Fruit fly (Drosophila melanogaster) whole organism, embryonic: ENCODE data around the gene mio.

Experiments
- Abd-B ChIP-seq: fragments of 200-800 bp; sonication (Bioruptor generic); optimal IDR thresholded peaks from 2 replicates; lab custom pipeline; 2018; ENCODE audit warnings: missing biosample characterization, mild to moderate bottlenecking, missing genetic modification characterization, moderate library complexity
- B-H1 ChIP-seq: fragments of 200-800 bp; sonication (Bioruptor generic); IDR thresholded peaks from 3 replicates; pipeline ENCODE4 v1.3.6; 2022; ENCODE audit warnings: missing biosample characterization, missing genetic modification characterization
- Blimp-1 ChIP-seq: fragments of 200-800 bp; sonication (Bioruptor generic); optimal IDR thresholded peaks from 3 replicates; lab custom pipeline; 2018; ENCODE audit warnings: missing biosample characterization, missing genetic modification characterization, mild to moderate bottlenecking, moderate library complexity, missing genetic modification reagents
- CG12769 ChIP-seq: fragments of 200-800 bp; sonication (Bioruptor generic); optimal IDR thresholded peaks from 2 replicates; lab custom pipeline; 2019; ENCODE audit warnings: missing biosample characterization, mild to moderate bottlenecking, missing genetic modification characterization, moderate library complexity
- CG13775 ChIP-seq: fragments of 200-800 bp; sonication (Bioruptor generic); optimal IDR thresholded peaks from 3 replicates; lab custom pipeline; 2017; ENCODE audit warnings: missing biosample characterization, mild to moderate bottlenecking, missing genetic modification characterization
- CG15601 ChIP-seq: fragments of 200-800 bp; sonication (Bioruptor generic); optimal IDR thresholded peaks from 3 replicates; lab custom pipeline; 2019; ENCODE audit warnings: missing biosample characterization, mild to moderate bottlenecking, missing genetic modification characterization, moderate library complexity
- CG1602 ChIP-seq: fragments of 200-800 bp; sonication (Bioruptor generic); optimal IDR thresholded peaks from 3 replicates; lab custom pipeline; 2016; ENCODE audit warnings: missing biosample characterization, missing genetic modification characterization
- CG1603 ChIP-seq: fragments of 200-800 bp; sonication (Bioruptor generic); optimal IDR thresholded peaks from 2 replicates; lab custom pipeline; 2019; ENCODE audit warnings: missing biosample characterization, mild to moderate bottlenecking, missing genetic modification characterization, moderate library complexity
- CG16863 ChIP-seq: fragments of 200-800 bp; sonication (Bioruptor generic); optimal IDR thresholded peaks from 3 replicates; lab custom pipeline; 2016; ENCODE audit warnings: missing biosample characterization, missing genetic modification characterization
- CG17328 ChIP-seq: fragments of 200-800 bp; sonication (Bioruptor generic); IDR thresholded peaks from 2 replicates; pipeline ENCODE4 v1.3.6; 2022; ENCODE audit warnings: missing biosample characterization, missing genetic modification characterization
- CG17359 ChIP-seq: fragments of 200-800 bp; sonication (Bioruptor generic); optimal IDR thresholded peaks from 3 replicates; lab custom pipeline; 2018; ENCODE audit warnings: missing biosample characterization, mild to moderate bottlenecking, missing genetic modification characterization, moderate library complexity
- CG3281 ChIP-seq: fragments of 200-800 bp; sonication (Bioruptor generic); optimal IDR thresholded peaks from 3 replicates; lab custom pipeline; 2017; ENCODE audit warnings: missing biosample characterization, mild to moderate bottlenecking, missing genetic modification characterization
- CG34376 ChIP-seq: fragments of 200-800 bp; sonication (Bioruptor generic); optimal IDR thresholded peaks from 2 replicates; lab custom pipeline; 2018; ENCODE audit warnings: missing biosample characterization, mild to moderate bottlenecking, missing genetic modification characterization
- CG4707 ChIP-seq: fragments of 200-800 bp; sonication (Bioruptor generic); optimal IDR thresholded peaks from 2 replicates; lab custom pipeline; 2018; ENCODE audit warnings: missing biosample characterization, mild to moderate bottlenecking, missing genetic modification characterization, moderate library complexity
- CG6175 ChIP-seq: fragments of 200-800 bp; sonication (Bioruptor generic); IDR thresholded peaks from 3 replicates; pipeline ENCODE4 v1.3.6; 2022; ENCODE audit warnings: missing biosample characterization, missing genetic modification characterization
- CG6254 ChIP-seq: fragments of 200-800 bp; sonication (Bioruptor generic); optimal IDR thresholded peaks from 3 replicates; lab custom pipeline; 2017; ENCODE audit warnings: mild to moderate bottlenecking, missing biosample characterization, missing genetic modification reagents, missing genetic modification characterization
- CG7556 ChIP-seq: fragments of 200-800 bp; sonication (Bioruptor generic); optimal IDR thresholded peaks from 2 replicates; lab custom pipeline; 2017; ENCODE audit warnings: missing biosample characterization, mild to moderate bottlenecking, missing genetic modification characterization
- CG7786 ChIP-seq: fragments of 200-800 bp; sonication (Bioruptor generic); optimal IDR thresholded peaks from 2 replicates; lab custom pipeline; 2016; ENCODE audit warnings: missing biosample characterization, missing genetic modification characterization
- CG8089 ChIP-seq: fragments of 200-800 bp; sonication (Bioruptor generic); optimal IDR thresholded peaks from 3 replicates; lab custom pipeline; 2016; ENCODE audit warnings: missing biosample characterization, missing genetic modification characterization
- Eip74EF ChIP-seq, 2 experiments: fragments of 200-800 bp in 1 of 2; fragments of >200 bp in 1 of 2; sonication (Bioruptor generic) in 1 of 2; optimal IDR thresholded peaks; 2 replicates each; lab custom pipeline; 2017 to 2019; ENCODE audit warnings: missing biosample characterization in 2 of 2, missing genetic modification characterization in 2 of 2, mild to moderate bottlenecking in 1 of 2, moderate library complexity in 1 of 2
- Fer3 ChIP-seq: fragments of 200-800 bp; sonication (Bioruptor generic); optimal IDR thresholded peaks from 2 replicates; lab custom pipeline; 2018; ENCODE audit warnings: missing biosample characterization, mild to moderate bottlenecking, missing genetic modification characterization, moderate library complexity
- HLH3B ChIP-seq: fragments of 200-800 bp; sonication (Bioruptor generic); IDR thresholded peaks from 2 replicates; pipeline ENCODE4 v1.3.6; 2022; ENCODE audit warnings: missing biosample characterization, missing genetic modification characterization
- HmgZ ChIP-seq: fragments of 200-800 bp; sonication (Bioruptor generic); optimal IDR thresholded peaks from 2 replicates; lab custom pipeline; 2018; ENCODE audit warnings: missing biosample characterization, mild to moderate bottlenecking, missing genetic modification characterization
- Hr3 ChIP-seq: fragments of 200-800 bp; sonication (Bioruptor generic); optimal IDR thresholded peaks from 3 replicates; lab custom pipeline; 2016; ENCODE audit warnings: missing biosample characterization, missing genetic modification characterization
- Myb ChIP-seq: fragments of 200-800 bp; sonication (Bioruptor generic); optimal IDR thresholded peaks from 2 replicates; lab custom pipeline; 2016; ENCODE audit warnings: missing biosample characterization, missing genetic modification characterization
- Stat92E ChIP-seq, 3 experiments: fragments of >200 bp in 2 of 3; fragments of 200-800 bp in 1 of 3; sonication (Bioruptor generic) in 1 of 3; optimal IDR thresholded peaks; 2 replicates each; lab custom pipeline; 2017 to 2019; ENCODE audit warnings: missing biosample characterization in 3 of 3, missing genetic modification characterization in 3 of 3, mild to moderate bottlenecking in 1 of 3, moderate library complexity in 1 of 3
- ac ChIP-seq: fragments of 200-800 bp; sonication (Bioruptor generic); optimal IDR thresholded peaks from 3 replicates; lab custom pipeline; 2017; ENCODE audit warnings: missing biosample characterization, mild to moderate bottlenecking, missing genetic modification characterization
- croc ChIP-seq: fragments of 200-800 bp; sonication (Bioruptor generic); conservative IDR thresholded peaks from 3 replicates; pipeline ENCODE4 v1.3.6; 2022; ENCODE audit warnings: missing biosample characterization, missing genetic modification characterization
- dimm ChIP-seq: fragments of 200-800 bp; sonication (Bioruptor generic); IDR thresholded peaks from 2 replicates; pipeline ENCODE4 v1.3.6; 2022; ENCODE audit warnings: missing biosample characterization, missing genetic modification characterization
- dm ChIP-seq: fragments of 200-800 bp; sonication (Bioruptor generic); optimal IDR thresholded peaks from 3 replicates; lab custom pipeline; 2016; ENCODE audit warnings: missing biosample characterization, missing genetic modification characterization
- en ChIP-seq: fragments of 200-800 bp; sonication (Bioruptor generic); optimal IDR thresholded peaks from 2 replicates; lab custom pipeline; 2016; ENCODE audit warnings: missing biosample characterization, missing genetic modification characterization
- fru ChIP-seq: fragments of >200 bp; optimal IDR thresholded peaks from 2 replicates; lab custom pipeline; 2017
- her ChIP-seq: fragments of 200-800 bp; sonication (Bioruptor generic); optimal IDR thresholded peaks from 2 replicates; lab custom pipeline; 2016; ENCODE audit warnings: missing biosample characterization, missing genetic modification characterization
- hkb ChIP-seq, 2 experiments: fragments of 200-800 bp in 1 of 2; fragments of >200 bp in 1 of 2; sonication (Bioruptor generic) in 1 of 2; IDR thresholded peaks in 1 of 2; optimal IDR thresholded peaks in 1 of 2; 2 replicates each; pipeline versions ENCODE4 v1.3.6 to Lab custom; 2017 to 2022; ENCODE audit warnings: missing biosample characterization in 1 of 2, missing genetic modification characterization in 1 of 2
- ind ChIP-seq: fragments of 200-800 bp; sonication (Bioruptor generic); optimal IDR thresholded peaks from 3 replicates; lab custom pipeline; 2016; ENCODE audit warnings: missing biosample characterization, missing genetic modification characterization
- jing ChIP-seq: fragments of 200-800 bp; sonication (Bioruptor generic); optimal IDR thresholded peaks from 2 replicates; lab custom pipeline; 2018; ENCODE audit warnings: missing biosample characterization, mild to moderate bottlenecking, missing genetic modification characterization
- kah ChIP-seq: fragments of 200-800 bp; sonication (Bioruptor generic); optimal IDR thresholded peaks from 2 replicates; lab custom pipeline; 2018; ENCODE audit warnings: missing biosample characterization, mild to moderate bottlenecking, missing genetic modification characterization
- kni ChIP-seq: fragments of 200-800 bp; sonication (Bioruptor generic); optimal IDR thresholded peaks from 3 replicates; lab custom pipeline; 2017; ENCODE audit warnings: mild to moderate bottlenecking, missing biosample characterization, missing genetic modification reagents, missing genetic modification characterization
- lbe ChIP-seq: fragments of 200-800 bp; sonication (Bioruptor generic); optimal IDR thresholded peaks from 2 replicates; lab custom pipeline; 2016; ENCODE audit warnings: missing biosample characterization, mild to moderate bottlenecking, missing genetic modification characterization
- luna ChIP-seq: fragments of 200-800 bp; sonication (Bioruptor generic); optimal IDR thresholded peaks from 2 replicates; lab custom pipeline; 2016; ENCODE audit warnings: missing biosample characterization, missing genetic modification characterization
- nmo ChIP-seq: fragments of 200-800 bp; sonication (Bioruptor generic); optimal IDR thresholded peaks from 2 replicates; lab custom pipeline; 2018; ENCODE audit warnings: missing biosample characterization, mild to moderate bottlenecking, missing genetic modification characterization, moderate library complexity
- onecut ChIP-seq: fragments of 200-800 bp; sonication (Bioruptor generic); IDR thresholded peaks from 2 replicates; pipeline ENCODE4 v1.3.6; 2022; ENCODE audit warnings: missing biosample characterization, missing genetic modification characterization
- org-1 ChIP-seq: fragments of 200-800 bp; sonication (Bioruptor generic); optimal IDR thresholded peaks from 2 replicates; lab custom pipeline; 2017; ENCODE audit warnings: missing biosample characterization, missing genetic modification characterization
- sima ChIP-seq: fragments of 200-800 bp; sonication (Bioruptor generic); optimal IDR thresholded peaks from 2 replicates; lab custom pipeline; 2016; ENCODE audit warnings: missing biosample characterization, missing genetic modification characterization
- trh ChIP-seq: fragments of 200-800 bp; sonication (Bioruptor generic); optimal IDR thresholded peaks from 2 replicates; lab custom pipeline; 2016; ENCODE audit warnings: missing biosample characterization, missing genetic modification characterization
- usp ChIP-seq: fragments of >200 bp; optimal IDR thresholded peaks from 2 replicates; lab custom pipeline; 2017; ENCODE audit warnings: missing biosample characterization, missing genetic modification characterization
- vfl ChIP-seq: fragments of 200-800 bp; sonication (Bioruptor generic); optimal IDR thresholded peaks from 2 replicates; lab custom pipeline; 2016; ENCODE audit warnings: missing biosample characterization, missing genetic modification characterization
- wek ChIP-seq: fragments of 200-800 bp; sonication (Bioruptor generic); optimal IDR thresholded peaks from 3 replicates; lab custom pipeline; 2018; ENCODE audit warnings: missing biosample characterization, mild to moderate bottlenecking, missing genetic modification characterization, moderate library complexity

mio gene

DNA sequence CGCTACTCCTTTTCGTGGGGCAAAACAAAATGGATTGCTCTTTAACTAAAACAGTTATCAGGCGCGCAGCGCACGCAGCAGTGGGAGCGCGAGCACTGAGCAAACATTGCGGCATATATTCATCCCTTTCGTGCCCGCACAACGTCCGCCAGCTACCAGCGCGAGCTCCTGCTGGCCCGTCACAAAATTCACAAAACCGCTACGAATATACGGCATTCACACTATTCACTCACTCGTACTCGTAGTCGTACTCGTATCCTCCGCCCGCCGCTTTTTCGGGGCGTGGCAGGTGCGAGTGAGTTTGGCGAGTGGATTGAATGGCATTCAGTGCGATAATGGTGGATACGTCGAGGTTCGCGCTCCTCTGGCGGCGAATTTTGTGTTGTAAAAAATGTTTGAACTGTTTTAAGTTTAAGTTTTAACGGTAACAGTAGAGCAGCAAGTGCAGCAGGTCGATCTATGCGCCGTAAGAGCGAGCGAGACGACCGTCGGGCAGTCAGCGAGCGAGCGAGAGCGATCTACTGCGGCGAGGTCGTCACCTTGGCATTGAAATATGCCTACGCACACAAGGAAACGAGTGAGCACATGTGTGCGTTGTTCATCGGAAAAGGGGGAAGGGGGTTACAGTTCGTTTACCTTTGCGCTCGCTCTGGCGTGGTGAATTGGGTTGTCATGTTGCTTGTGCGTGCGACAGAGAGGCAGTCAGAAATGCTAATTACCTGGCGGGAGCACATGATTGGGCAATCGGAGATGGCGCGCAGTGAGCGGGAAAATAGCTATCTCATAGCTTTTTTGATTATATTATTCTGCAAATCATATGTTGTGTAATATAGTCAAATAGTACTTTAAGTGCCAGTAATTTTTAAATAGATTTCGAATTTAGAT is 20.3 kb upstream of the mio start (continued):
- TF ChIP-seq CG6175 (GFP tag; lab: Robert Waterston, UW) = no peak
- peak; percentile 63 for TF ChIP-seq nmo (GFP tag; lab: Kevin White, UChicago)
- TF ChIP-seq Blimp-1 (GFP tag; lab: Kevin White, UChicago) = peak; percentile 16
- TF ChIP-seq luna (GFP tag; lab: Kevin White, UChicago) = peak; percentile 19
- TF ChIP-seq kah (GFP tag; lab: Kevin White, UChicago) = peak; percentile 69
- no peak for TF ChIP-seq CG17328 (GFP tag; lab: Robert Waterston, UW)
- peak; percentile 32 for TF ChIP-seq Myb
- TF ChIP-seq CG4707 (GFP tag; lab: Kevin White, UChicago) = peak; percentile 29
- peak; percentile 54 for TF ChIP-seq lbe (GFP tag; lab: Kevin White, UChicago)
- TF ChIP-seq CG8089 (GFP tag; lab: Kevin White, UChicago) = peak; percentile 16
- TF ChIP-seq Eip74EF (GFP tag; optimal IDR thresholded peaks at IDR 0.05; lab: Kevin White, UChicago) = peak in 1 of 2 experiments; percentile 94
- peak; percentile 75 for TF ChIP-seq her (GFP tag; lab: Kevin White, UChicago)
- peak; percentile 86 for TF ChIP-seq HmgZ (tag; lab: Kevin White, UChicago)
- TF ChIP-seq CG1602 (GFP tag; lab: Kevin White, UChicago) = peak; percentile 38
- TF ChIP-seq vfl = peak; percentile 11
- TF ChIP-seq jing (GFP tag; lab: Kevin White, UChicago) = no peak
- TF ChIP-seq CG16863 (GFP tag; lab: Kevin White, UChicago) = peak; percentile 14
- peak; percentile 46 for TF ChIP-seq wek (GFP tag; lab: Kevin White, UChicago)
- TF ChIP-seq Abd-B (GFP tag; lab: Kevin White, UChicago) = no peak
- TF ChIP-seq kni (GFP tag; lab: Kevin White, UChicago) = peak; percentile 99
- TF ChIP-seq Fer3 (tag; lab: Kevin White, UChicago) = peak; percentile 52
- TF ChIP-seq CG6254 (GFP tag; lab: Kevin White, UChicago) = peak; percentile 70
- peak; percentile 98 for TF ChIP-seq CG34376 (GFP tag; lab: Kevin White, UChicago)
- TF ChIP-seq CG15601 (tag; lab: Kevin White, UChicago) = peak; percentile 64
- TF ChIP-seq CG17359 = peak; percentile 44
- TF ChIP-seq trh (GFP tag; lab: Kevin White, UChicago) = no peak
- TF ChIP-seq CG13775 (GFP tag; lab: Kevin White, UChicago) = peak; percentile 55
- no peak for TF ChIP-seq B-H1 (GFP tag; lab: Robert Waterston, UW)
- peak; percentile 72 for TF ChIP-seq CG3281 (GFP tag; lab: Kevin White, UChicago)
- peak; percentile 5 for TF ChIP-seq org-1
- TF ChIP-seq Hr3 (GFP tag; lab: Kevin White, UChicago) = peak; percentile 62
- no peak for TF ChIP-seq croc (GFP tag; lab: Robert Waterston, UW)
- peak; percentile 52 for TF ChIP-seq CG1603 (tag; lab: Kevin White, UChicago)
- peak; percentile 10 for TF ChIP-seq fru
- peak; percentile 19 for TF ChIP-seq hkb (optimal IDR thresholded peaks at IDR 0.05; lab: Kevin White, UChicago)
- TF ChIP-seq hkb (GFP tag; IDR thresholded peaks at IDR 0.05; lab: Robert Waterston, UW) = no peak
- TF ChIP-seq CG7786 (GFP tag; lab: Kevin White, UChicago) = peak; percentile 27
- TF ChIP-seq dm = peak; percentile 78
- peak; percentile 72 for TF ChIP-seq CG7556 (GFP tag; lab: Kevin White, UChicago)
- no peak for TF ChIP-seq HLH3B (GFP tag; lab: Robert Waterston, UW)
- TF ChIP-seq sima (GFP tag; lab: Kevin White, UChicago) = no peak
- TF ChIP-seq en (GFP tag; lab: Kevin White, UChicago) = no peak
- TF ChIP-seq CG12769 (tag; lab: Kevin White, UChicago) = peak; percentile 94
- peak; percentile 13 for TF ChIP-seq ind
- TF ChIP-seq onecut (GFP tag; lab: Robert Waterston, UW) = peak; percentile 50
- TF ChIP-seq usp = peak; percentile 22
- no peak for TF ChIP-seq dimm (GFP tag; lab: Robert Waterston, UW)
- peak in 1 of 3 experiments; percentile 97 for TF ChIP-seq Stat92E (GFP tag; optimal IDR thresholded peaks at IDR 0.05; lab: Kevin White, UChicago)
- peak; percentile 39 for TF ChIP-seq ac
